Worm (Caenorhabditis elegans) whole organism, L4/young adult: ENCODE measurements around the gene scl-2.

Experiments
- W03F9.2 ChIP-seq: fragments of 150-350 bp; optimal IDR thresholded peaks from 2 replicates; lab custom pipeline; 2014; ENCODE audit warnings: missing biosample characterization, missing genetic modification characterization
- dao-5 ChIP-seq: sonication (generic microtip); optimal IDR thresholded peaks from 2 replicates; lab custom pipeline; 2016; ENCODE audit warnings: missing genotype, missing genetic modification characterization, moderate library complexity, missing compliant biosample characterization
- him-1 ChIP-seq: sonication (generic microtip); optimal IDR thresholded peaks from 2 replicates; lab custom pipeline; 2016; ENCODE audit warnings: missing genotype, missing genetic modification reagents, missing genetic modification characterization, missing compliant biosample characterization

ce11 chrIV:13029674-13030466 is 27.6 kb upstream of the scl-2 start:
- no peak for TF ChIP-seq him-1 (tag; lab: Kevin White, UChicago)
- TF ChIP-seq dao-5 (tag; lab: Kevin White, UChicago): no peak
- no peak for TF ChIP-seq W03F9.2 (tag; lab: Kevin White, UChicago)
